Worm (Caenorhabditis elegans) whole organism, late embryonic: ENCODE measurements around the gene atf-2.

Source experiments
- elt-2 ChIP-seq: sonication (generic microtip); optimal IDR thresholded peaks from 2 replicates; lab custom pipeline; 2016; ENCODE audit warnings: missing genetic modification reagents, missing genetic modification characterization, missing compliant biosample characterization
- eyg-1 ChIP-seq: sonication (generic microtip); optimal IDR thresholded peaks from 2 replicates; lab custom pipeline; 2016; ENCODE audit warnings: missing genotype, missing genetic modification characterization, missing compliant biosample characterization
- mec-3 ChIP-seq: sonication (generic microtip); optimal IDR thresholded peaks from 2 replicates; lab custom pipeline; 2016; ENCODE audit warnings: borderline replicate concordance, missing genetic modification characterization, missing compliant biosample characterization
- pqm-1 ChIP-seq: sonication (generic microtip); optimal IDR thresholded peaks from 2 replicates; lab custom pipeline; 2016; ENCODE audit warnings: missing genetic modification characterization, missing compliant biosample characterization
- sox-2 ChIP-seq: fragments of 200-800 bp; sonication (Bioruptor generic); IDR thresholded peaks from 2 replicates; pipeline ENCODE4 v1.3.6; 2022; ENCODE audit warnings: missing genetic modification reagents, missing genetic modification characterization, missing compliant biosample characterization
- unc-55 ChIP-seq: sonication (generic microtip); optimal IDR thresholded peaks from 2 replicates; lab custom pipeline; 2017; ENCODE audit warnings: missing biosample characterization, missing genetic modification reagents, missing genetic modification characterization

DNA sequence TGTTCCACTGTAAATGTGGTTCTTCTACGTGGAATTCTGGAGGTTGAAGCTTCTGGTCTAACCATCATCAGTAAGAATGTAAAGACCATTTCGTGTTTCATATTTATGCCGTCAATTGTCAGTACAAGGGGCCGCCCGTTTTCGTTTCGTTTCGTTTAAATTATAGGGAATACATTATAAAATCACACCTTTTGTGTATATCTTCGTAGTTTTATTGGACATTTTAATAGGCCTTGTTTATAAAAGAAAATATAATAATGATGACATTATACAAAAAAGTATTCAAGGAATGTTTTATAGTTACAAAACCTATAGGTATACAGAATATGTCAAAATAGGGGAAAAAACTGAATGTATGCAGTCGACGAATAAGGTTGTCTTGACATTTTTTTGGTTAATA lies 48.1 kb upstream of the atf-2 start, which contains the start of gene ceh-7:
- TF ChIP-seq unc-55 (GFP tag; lab: Kevin White, UChicago) = no peak
- TF ChIP-seq elt-2 = no peak
- no peak for TF ChIP-seq eyg-1
- no peak for TF ChIP-seq pqm-1 (tag; lab: Kevin White, UChicago)
- TF ChIP-seq sox-2 (GFP tag; lab: Robert Waterston, UW) = no peak
- TF ChIP-seq mec-3 = no peak
